Worm (Caenorhabditis elegans): Measurements from ENCODE around the gene hum-10.

- TF ChIP-seq skn-1 (tag; optimal IDR thresholded peaks at IDR 0.05) = no peak
- no peak for TF ChIP-seq egl-27 (tag; optimal IDR thresholded peaks at IDR 0.05)
- no peak for TF ChIP-seq daf-16 (GFP tag; optimal IDR thresholded peaks at IDR 0.05)
- TF ChIP-seq daf-16 (tag; optimal IDR thresholded peaks at IDR 0.05) = no peak
- no peak for TF ChIP-seq aha-1 (tag)
- no peak for TF ChIP-seq unc-39 (tag; optimal IDR thresholded peaks at IDR 0.05)
- no peak for TF ChIP-seq cey-2 (tag; optimal IDR thresholded peaks at IDR 0.05; ENCODE audit: borderline replicate concordance, insufficient read depth)
Observed at ce11 chrX:4813115-4813732, 31.1 kb upstream of the hum-10 start.

Measured in whole organism, L4 larva.